Worm (Caenorhabditis elegans) whole organism, mixed stage, embryonic: ENCODE measurements around the gene F54C4.4.

Experiments used
- blmp-1 ChIP-seq: fragments of 150-350 bp; optimal IDR thresholded peaks from 2 replicates; lab custom pipeline; 2014; ENCODE audit warnings: missing biosample characterization, missing genetic modification characterization
- ceh-43 ChIP-seq: fragments of 200-800 bp; sonication (Bioruptor generic); optimal IDR thresholded peaks from 2 replicates; lab custom pipeline; 2018; ENCODE audit warnings: mild to moderate bottlenecking, missing genetic modification characterization, moderate library complexity, missing compliant biosample characterization
- ceh-83 ChIP-seq: fragments of 200-800 bp; sonication (Bioruptor generic); optimal IDR thresholded peaks from 2 replicates; lab custom pipeline; 2018; ENCODE audit warnings: mild to moderate bottlenecking, missing genetic modification characterization, missing compliant biosample characterization
- ham-2 ChIP-seq: fragments of 200-800 bp; sonication (Bioruptor generic); optimal IDR thresholded peaks from 2 replicates; lab custom pipeline; 2018; ENCODE audit warnings: mild to moderate bottlenecking, missing genetic modification characterization, missing compliant biosample characterization
- hlh-1 ChIP-seq: fragments of 150-350 bp; optimal IDR thresholded peaks from 2 replicates; lab custom pipeline; 2014; ENCODE audit warnings: missing biosample characterization, missing genetic modification reagents, missing genetic modification characterization
- mab-5 ChIP-seq: fragments of 150-350 bp; optimal IDR thresholded peaks from 2 replicates; lab custom pipeline; 2014; ENCODE audit warnings: missing biosample characterization, missing genetic modification characterization
- mls-2 ChIP-seq: sonication (generic microtip); optimal IDR thresholded peaks from 2 replicates; lab custom pipeline; 2016; ENCODE audit warnings: mild to moderate bottlenecking, missing genetic modification characterization, moderate library complexity, missing compliant biosample characterization
- nhr-2 ChIP-seq: fragments of 150-350 bp; optimal IDR thresholded peaks from 2 replicates; lab custom pipeline; 2014; ENCODE audit warnings: missing biosample characterization, missing genetic modification characterization

The F54C4.4 gene

DNA sequence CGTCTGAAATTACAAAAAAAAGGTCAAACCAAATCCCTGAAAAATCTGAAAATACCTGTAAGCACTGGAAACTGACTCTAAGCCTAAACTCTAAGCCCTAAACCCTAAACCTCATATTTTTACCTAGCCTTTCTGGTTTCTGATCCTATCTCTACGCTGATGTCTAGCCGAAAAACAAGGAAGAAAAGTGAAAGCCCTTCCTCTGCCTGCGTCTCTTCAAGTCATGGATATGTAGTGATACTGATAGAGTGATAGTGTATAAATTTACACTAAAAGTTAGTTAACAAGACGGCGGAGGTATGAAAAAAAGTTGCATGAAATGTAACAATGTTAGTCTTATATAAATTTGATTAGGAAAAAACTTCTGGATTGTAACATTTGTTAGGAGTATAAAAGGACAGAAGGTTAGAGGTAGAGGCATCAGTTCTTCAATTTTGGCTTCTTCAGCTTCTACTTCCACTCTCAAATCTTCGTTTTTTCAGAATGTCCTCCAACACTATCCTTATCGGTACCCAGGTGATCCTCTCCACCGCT is 46.5 kb downstream of the F54C4.4 start, which contains the start of gene col-88:
Gene col-88, plus strand, starts transcription at position 484 of the 534 bp plus-strand sequence.
- TF ChIP-seq hlh-1: no peak
- TF ChIP-seq blmp-1 (tag; lab: Kevin White, UChicago): peak; percentile 9
- TF ChIP-seq, all 35 proteins: peak for 1

DNA sequence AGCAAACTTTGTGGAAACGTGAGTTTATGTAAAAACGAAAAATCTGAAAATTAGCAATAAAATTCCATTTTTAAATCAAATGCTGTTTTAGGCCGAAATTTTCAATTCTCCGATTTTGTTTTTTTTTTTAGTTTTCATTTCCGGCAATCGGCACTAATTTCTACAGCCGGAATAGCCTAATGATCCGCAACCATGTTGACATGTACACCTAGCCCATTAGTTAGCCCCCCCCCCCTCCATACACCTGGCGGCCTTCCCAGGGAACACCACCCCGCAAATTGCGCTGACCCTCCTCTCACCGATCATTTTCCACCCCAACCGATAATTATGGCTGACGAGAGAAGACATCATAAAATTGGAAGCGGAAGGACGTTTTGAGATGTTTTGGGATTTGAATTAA is 47.7 kb downstream of the F54C4.4 start:
- peak; percentile 42 for TF ChIP-seq mls-2 (tag; lab: Kevin White, UChicago)
- no peak for TF ChIP-seq blmp-1 (tag; lab: Kevin White, UChicago)
- TF ChIP-seq mab-5 (tag; lab: Kevin White, UChicago): no peak
- peak; percentile 85 for TF ChIP-seq ham-2 (GFP tag; lab: Kevin White, UChicago)
- TF ChIP-seq nhr-2 (tag; lab: Kevin White, UChicago): peak; percentile 59
- peak; percentile 77 for TF ChIP-seq ceh-43

DNA sequence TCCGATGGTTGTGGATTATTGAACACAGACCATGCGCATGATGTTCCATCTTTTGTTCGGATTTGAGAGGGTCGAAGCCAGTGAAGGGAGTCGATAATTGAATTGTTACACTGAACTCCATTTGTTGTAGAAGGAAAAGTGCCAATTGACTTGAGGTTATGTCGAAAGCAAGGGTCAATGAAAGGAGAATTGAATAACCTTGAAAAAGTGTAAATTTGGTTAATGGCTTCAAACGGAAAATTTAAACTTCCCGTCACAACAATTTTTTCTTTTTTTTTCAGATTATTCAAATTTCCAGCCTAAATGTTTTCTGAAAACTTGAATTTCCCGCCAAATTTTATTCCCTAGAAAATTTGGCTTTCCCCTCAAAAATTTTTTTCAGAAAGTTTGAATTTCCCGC is 49.1 kb downstream of the F54C4.4 start, which contains the start of gene clp-10:
Gene clp-10, minus strand, starts transcription at position 101 of the 400 bp plus-strand sequence.
- no peak for TF ChIP-seq ceh-83 (GFP tag; lab: Kevin White, UChicago)
- TF ChIP-seq hlh-1: no peak
